Fruit fly (Drosophila melanogaster) whole organism, embryonic: ENCODE results near the gene glu.

ENCODE experiments used
- Antp ChIP-seq: fragments of 200-800 bp; sonication (Bioruptor generic); optimal IDR thresholded peaks from 3 replicates; lab custom pipeline; 2016; ENCODE audit warnings: missing biosample characterization, missing genetic modification characterization
- Atf-2 ChIP-seq: fragments of 200-800 bp; sonication (Bioruptor generic); optimal IDR thresholded peaks from 2 replicates; lab custom pipeline; 2016; ENCODE audit warnings: missing biosample characterization, missing genetic modification characterization
- Atf3 ChIP-seq: fragments of 200-800 bp; sonication (Bioruptor generic); optimal IDR thresholded peaks from 3 replicates; lab custom pipeline; 2016; ENCODE audit warnings: missing biosample characterization, missing genetic modification characterization
- B-H2 ChIP-seq: fragments of 200-800 bp; sonication (Bioruptor generic); optimal IDR thresholded peaks from 2 replicates; lab custom pipeline; 2018; ENCODE audit warnings: missing biosample characterization, mild to moderate bottlenecking, missing genetic modification characterization
- BEAF-32 ChIP-seq: fragments of 200-800 bp; sonication (Bioruptor generic); optimal IDR thresholded peaks from 3 replicates; lab custom pipeline; 2017; ENCODE audit warnings: missing biosample characterization, missing genetic modification characterization, mild to moderate bottlenecking, moderate library complexity, missing genetic modification reagents
- CG10147 ChIP-seq: fragments of 200-800 bp; sonication (Bioruptor generic); optimal IDR thresholded peaks from 2 replicates; lab custom pipeline; 2019; ENCODE audit warnings: missing biosample characterization, mild to moderate bottlenecking, missing genetic modification characterization, moderate library complexity
- CG10267 ChIP-seq: fragments of 200-800 bp; sonication (Bioruptor generic); optimal IDR thresholded peaks from 2 replicates; lab custom pipeline; 2018; ENCODE audit warnings: missing biosample characterization, mild to moderate bottlenecking, missing genetic modification characterization, moderate library complexity
- CG11247 ChIP-seq: fragments of 200-800 bp; sonication (Bioruptor generic); IDR thresholded peaks from 2 replicates; pipeline ENCODE4 v1.3.6; 2022; ENCODE audit warnings: missing biosample characterization, missing genetic modification characterization
- CG11696 ChIP-seq: fragments of 200-800 bp; sonication (Bioruptor generic); IDR thresholded peaks from 2 replicates; pipeline ENCODE4 v1.3.6; 2022; ENCODE audit warnings: missing biosample characterization, missing genetic modification characterization
- CG12219 ChIP-seq: fragments of 200-800 bp; sonication (Bioruptor generic); optimal IDR thresholded peaks from 3 replicates; lab custom pipeline; 2018; ENCODE audit warnings: missing biosample characterization, mild to moderate bottlenecking, missing genetic modification characterization
- CG12236 ChIP-seq: fragments of 200-800 bp; sonication (Bioruptor generic); optimal IDR thresholded peaks from 2 replicates; lab custom pipeline; 2016; ENCODE audit warnings: missing biosample characterization, missing genetic modification characterization
- CG17328 ChIP-seq: fragments of 200-800 bp; sonication (Bioruptor generic); IDR thresholded peaks from 2 replicates; pipeline ENCODE4 v1.3.6; 2022; ENCODE audit warnings: missing biosample characterization, missing genetic modification characterization
- CG17361 ChIP-seq: fragments of 200-800 bp; sonication (Bioruptor generic); IDR thresholded peaks from 3 replicates; pipeline ENCODE4 v1.3.6; 2022; ENCODE audit warnings: missing biosample characterization, missing genetic modification characterization
- CG17829 ChIP-seq: fragments of 200-800 bp; optimal IDR thresholded peaks from 2 replicates; lab custom pipeline; 2019; ENCODE audit warnings: missing biosample characterization, mild to moderate bottlenecking, missing genetic modification characterization, moderate library complexity
- CG2116 ChIP-seq: fragments of 200-800 bp; sonication (Bioruptor generic); optimal IDR thresholded peaks from 3 replicates; lab custom pipeline; 2018; ENCODE audit warnings: missing biosample characterization, mild to moderate bottlenecking, missing genetic modification characterization
- CG31441 ChIP-seq: fragments of 200-800 bp; sonication (Bioruptor generic); IDR thresholded peaks from 2 replicates; pipeline ENCODE4 v1.3.6; 2022; ENCODE audit warnings: missing biosample characterization, missing genetic modification characterization
- CG3163 ChIP-seq: fragments of 200-800 bp; sonication (Bioruptor generic); optimal IDR thresholded peaks from 3 replicates; lab custom pipeline; 2016; ENCODE audit warnings: missing biosample characterization, missing genetic modification characterization
- CG3407 ChIP-seq: fragments of 200-800 bp; sonication (Bioruptor generic); optimal IDR thresholded peaks from 2 replicates; lab custom pipeline; 2018; ENCODE audit warnings: missing biosample characterization, mild to moderate bottlenecking, missing genetic modification characterization
- CG3995 ChIP-seq: fragments of 200-800 bp; sonication (Bioruptor generic); optimal IDR thresholded peaks from 3 replicates; lab custom pipeline; 2016; ENCODE audit warnings: missing biosample characterization, missing genetic modification characterization
- CG4328 ChIP-seq: fragments of 200-800 bp; sonication (Bioruptor generic); optimal IDR thresholded peaks from 3 replicates; lab custom pipeline; 2017; ENCODE audit warnings: missing biosample characterization, missing genetic modification reagents, missing genetic modification characterization
- CG4617 ChIP-seq: fragments of 200-800 bp; sonication (Bioruptor generic); optimal IDR thresholded peaks from 3 replicates; lab custom pipeline; 2016; ENCODE audit warnings: missing biosample characterization, missing genetic modification characterization, borderline replicate concordance
- CG7372 ChIP-seq: fragments of 200-800 bp; sonication (Bioruptor generic); IDR thresholded peaks from 2 replicates; pipeline ENCODE4 v1.3.6; 2022; ENCODE audit warnings: missing biosample characterization, missing genetic modification characterization
- CG8281 ChIP-seq: fragments of 200-800 bp; sonication (Bioruptor generic); optimal IDR thresholded peaks from 2 replicates; lab custom pipeline; 2018; ENCODE audit warnings: missing biosample characterization, mild to moderate bottlenecking, missing genetic modification characterization, moderate library complexity
- CHES-1-like ChIP-seq: fragments of 200-800 bp; sonication (Bioruptor generic); optimal IDR thresholded peaks from 2 replicates; lab custom pipeline; 2016; ENCODE audit warnings: missing biosample characterization, missing genetic modification characterization
- CoRest ChIP-seq: fragments of 200-800 bp; sonication (Bioruptor generic); optimal IDR thresholded peaks from 3 replicates; lab custom pipeline; 2018; ENCODE audit warnings: missing biosample characterization, mild to moderate bottlenecking, missing genetic modification characterization, moderate library complexity
- Dp ChIP-seq: fragments of 200-800 bp; sonication (Bioruptor generic); optimal IDR thresholded peaks from 2 replicates; lab custom pipeline; 2018; ENCODE audit warnings: missing biosample characterization, mild to moderate bottlenecking, missing genetic modification characterization, moderate library complexity
- Ets97D ChIP-seq: fragments of 200-800 bp; sonication (Bioruptor generic); optimal IDR thresholded peaks from 3 replicates; lab custom pipeline; 2016; ENCODE audit warnings: missing biosample characterization, missing genetic modification characterization
- MBD-R2 ChIP-seq: fragments of 200-800 bp; sonication (Bioruptor generic); IDR thresholded peaks from 2 replicates; pipeline ENCODE4 v1.3.6; 2022; ENCODE audit warnings: missing biosample characterization, missing genetic modification characterization
- Myb ChIP-seq: fragments of 200-800 bp; sonication (Bioruptor generic); optimal IDR thresholded peaks from 2 replicates; lab custom pipeline; 2016; ENCODE audit warnings: missing biosample characterization, missing genetic modification characterization
- Nf-YA ChIP-seq: fragments of 200-800 bp; sonication (Bioruptor generic); IDR thresholded peaks from 2 replicates; pipeline ENCODE4 v1.3.6; 2022; ENCODE audit warnings: missing biosample characterization, missing genetic modification characterization
- Sin3A ChIP-seq: fragments of >200 bp; optimal IDR thresholded peaks from 2 replicates; lab custom pipeline; 2018
- TFAM ChIP-seq: fragments of 200-800 bp; sonication (Bioruptor generic); optimal IDR thresholded peaks from 2 replicates; lab custom pipeline; 2017; ENCODE audit warnings: missing biosample characterization, missing genetic modification characterization, inconsistent platforms
- ap ChIP-seq: fragments of 200-800 bp; sonication (Bioruptor generic); IDR thresholded peaks from 2 replicates; pipeline ENCODE4 v1.3.6; 2022; ENCODE audit warnings: missing biosample characterization, missing genetic modification characterization
- fd3F ChIP-seq: fragments of 200-800 bp; sonication (Bioruptor generic); optimal IDR thresholded peaks from 2 replicates; lab custom pipeline; 2018; ENCODE audit warnings: missing biosample characterization, mild to moderate bottlenecking, missing genetic modification characterization, moderate library complexity
- gfzf ChIP-seq: fragments of 200-800 bp; sonication (Bioruptor generic); optimal IDR thresholded peaks from 2 replicates; lab custom pipeline; 2016; ENCODE audit warnings: missing biosample characterization, mild to moderate bottlenecking, missing genetic modification characterization, moderate library complexity
- gro ChIP-seq: fragments of 200-800 bp; sonication (Bioruptor generic); optimal IDR thresholded peaks from 2 replicates; lab custom pipeline; 2016; ENCODE audit warnings: missing biosample characterization, missing genetic modification characterization
- gsb ChIP-seq: fragments of 200-800 bp; sonication (Bioruptor generic); IDR thresholded peaks from 2 replicates; pipeline ENCODE4 v1.3.6; 2022; ENCODE audit warnings: missing biosample characterization, missing genetic modification characterization
- ham ChIP-seq: fragments of 200-800 bp; sonication (Bioruptor generic); IDR thresholded peaks from 2 replicates; pipeline ENCODE4 v1.3.6; 2022; ENCODE audit warnings: missing biosample characterization, missing genetic modification characterization
- ind ChIP-seq: fragments of 200-800 bp; sonication (Bioruptor generic); optimal IDR thresholded peaks from 3 replicates; lab custom pipeline; 2016; ENCODE audit warnings: missing biosample characterization, missing genetic modification characterization
- jing ChIP-seq: fragments of 200-800 bp; sonication (Bioruptor generic); optimal IDR thresholded peaks from 2 replicates; lab custom pipeline; 2018; ENCODE audit warnings: missing biosample characterization, mild to moderate bottlenecking, missing genetic modification characterization
- klu ChIP-seq: fragments of 200-800 bp; sonication (Bioruptor generic); IDR thresholded peaks from 2 replicates; pipeline ENCODE4 v1.3.6; 2022; ENCODE audit warnings: missing biosample characterization, missing genetic modification characterization
- nerfin-2 ChIP-seq: fragments of 200-800 bp; sonication (Bioruptor generic); IDR thresholded peaks from 2 replicates; pipeline ENCODE4 v1.3.6; 2022; ENCODE audit warnings: missing biosample characterization, missing genetic modification characterization; ENCODE audit not compliant: partially characterized antibody
- phol ChIP-seq: fragments of 200-800 bp; sonication (Bioruptor generic); optimal IDR thresholded peaks from 3 replicates; lab custom pipeline; 2018; ENCODE audit warnings: missing biosample characterization, mild to moderate bottlenecking, missing genetic modification characterization, moderate library complexity
- scrt ChIP-seq: fragments of 200-800 bp; sonication (Bioruptor generic); optimal IDR thresholded peaks from 2 replicates; lab custom pipeline; 2018; ENCODE audit warnings: missing biosample characterization, mild to moderate bottlenecking, missing genetic modification characterization, moderate library complexity
- slou ChIP-seq: fragments of 200-800 bp; sonication (Bioruptor generic); optimal IDR thresholded peaks from 3 replicates; lab custom pipeline; 2016; ENCODE audit warnings: missing biosample characterization, missing genetic modification characterization
- sug ChIP-seq: fragments of 200-800 bp; optimal IDR thresholded peaks from 2 replicates; lab custom pipeline; 2019; ENCODE audit warnings: missing biosample characterization, mild to moderate bottlenecking, missing genetic modification characterization, moderate library complexity
- tgo ChIP-seq: fragments of 200-800 bp; sonication (Bioruptor generic); IDR thresholded peaks from 3 replicates; pipeline ENCODE4 v1.3.6; 2022; ENCODE audit warnings: missing biosample characterization, missing genetic modification characterization
- tio ChIP-seq: fragments of 200-800 bp; sonication (Bioruptor generic); optimal IDR thresholded peaks from 2 replicates; lab custom pipeline; 2017; ENCODE audit warnings: missing biosample characterization, missing genetic modification characterization, inconsistent platforms
- toy ChIP-seq: fragments of 200-800 bp; sonication (Bioruptor generic); IDR thresholded peaks from 2 replicates; pipeline ENCODE4 v1.3.6; 2022; ENCODE audit warnings: missing biosample characterization, missing genetic modification characterization
- vvl ChIP-seq: fragments of 200-800 bp; sonication (Bioruptor generic); IDR thresholded peaks from 2 replicates; pipeline ENCODE4 v1.3.6; 2022; ENCODE audit warnings: missing biosample characterization, missing genetic modification characterization
- zen2 ChIP-seq: fragments of 200-800 bp; sonication (Bioruptor generic); IDR thresholded peaks from 3 replicates; pipeline ENCODE4 v1.3.6; 2022; ENCODE audit warnings: missing biosample characterization, missing genetic modification characterization; ENCODE audit not compliant: partially characterized antibody

Gene glu

dm6 chr2L:16738206-16738900 lies at the start of gene glu, which contains the start of gene ChLD3 (continued):
- no peak for TF ChIP-seq zen2 (GFP tag; lab: Robert Waterston, UW)
- TF ChIP-seq Nf-YA (GFP tag; lab: Robert Waterston, UW): no peak
- no peak for TF ChIP-seq ind (GFP tag; lab: Kevin White, UChicago)
- TF ChIP-seq vvl (GFP tag; lab: Robert Waterston, UW): 0 out of 2 replicates have a peak, but pooled peaks have one; percentile 29
- no peak for TF ChIP-seq CG17328
- no peak for TF ChIP-seq CG11696 (GFP tag; lab: Robert Waterston, UW)
- no peak for TF ChIP-seq gsb (GFP tag; lab: Robert Waterston, UW)
- no peak for TF ChIP-seq CG3407 (GFP tag; lab: Kevin White, UChicago)
- no peak for TF ChIP-seq ham (GFP tag; lab: Robert Waterston, UW)
- TF ChIP-seq CG11247 (GFP tag; lab: Robert Waterston, UW): no peak
- TF ChIP-seq CG10267 (tag; lab: Kevin White, UChicago): peak; percentile 41
- TF ChIP-seq slou (GFP tag; lab: Kevin White, UChicago): no peak
- no peak for TF ChIP-seq CG4328 (GFP tag; lab: Kevin White, UChicago)
- TF ChIP-seq CG31441 (GFP tag; lab: Robert Waterston, UW): no peak
- no peak for TF ChIP-seq CG8281
- peak; percentile 15 for TF ChIP-seq CG2116 (GFP tag; lab: Kevin White, UChicago)
- no peak for TF ChIP-seq toy (GFP tag; lab: Robert Waterston, UW)
- no peak for TF ChIP-seq CHES-1-like
- TF ChIP-seq phol: peak; percentile 28
- TF ChIP-seq scrt: no peak
- TF ChIP-seq Dp: peak; percentile 83
- TF ChIP-seq CG12219 (GFP tag; lab: Kevin White, UChicago): no peak
- TF ChIP-seq TFAM (GFP tag; lab: Kevin White, UChicago): no peak
- TF ChIP-seq CG17829: no peak
- TF ChIP-seq CoRest (tag; lab: Kevin White, UChicago): peak; percentile 57
- peak; percentile 11 for TF ChIP-seq CG4617 (GFP tag; lab: Kevin White, UChicago)
- no peak for TF ChIP-seq ap (GFP tag; lab: Robert Waterston, UW)
- peak; percentile 98 for TF ChIP-seq Myb (GFP tag; lab: Kevin White, UChicago)
- peak; percentile 24 for TF ChIP-seq BEAF-32 (GFP tag; lab: Kevin White, UChicago)
- no peak for TF ChIP-seq CG7372 (GFP tag; lab: Robert Waterston, UW)
- TF ChIP-seq CG10147 (GFP tag; lab: Kevin White, UChicago): no peak
- TF ChIP-seq sug (tag; lab: Kevin White, UChicago): no peak
- TF ChIP-seq CG17361: no peak
- TF ChIP-seq tio: no peak
- TF ChIP-seq Atf3 (GFP tag; lab: Kevin White, UChicago): no peak
- TF ChIP-seq klu (GFP tag; lab: Robert Waterston, UW): no peak
- TF ChIP-seq gro: no peak
- no peak for TF ChIP-seq nerfin-2 (GFP tag; lab: Robert Waterston, UW)
- no peak for TF ChIP-seq CG12236 (GFP tag; lab: Kevin White, UChicago)
- no peak for TF ChIP-seq CG3995 (GFP tag; lab: Kevin White, UChicago)
- no peak for TF ChIP-seq B-H2 (GFP tag; lab: Kevin White, UChicago)
- no peak for TF ChIP-seq CG3163 (GFP tag; lab: Kevin White, UChicago)
- TF ChIP-seq fd3F (GFP tag; lab: Kevin White, UChicago): no peak
- TF ChIP-seq Ets97D: peak; percentile 40
- TF ChIP-seq tgo (GFP tag; lab: Robert Waterston, UW): no peak
- peak; percentile 82 for TF ChIP-seq gfzf (GFP tag; lab: Kevin White, UChicago)
- TF ChIP-seq jing (GFP tag; lab: Kevin White, UChicago): no peak
- peak; percentile 87 for TF ChIP-seq MBD-R2 (GFP tag; lab: Robert Waterston, UW)
- TF ChIP-seq Sin3A (lab: Kevin White, UChicago): no peak
- no peak for TF ChIP-seq Atf-2
- TF ChIP-seq Antp (GFP tag; lab: Kevin White, UChicago): no peak
